Fruit fly (Drosophila melanogaster): ENCODE data around the gene CG7990.

The CG7990 gene

DNA sequence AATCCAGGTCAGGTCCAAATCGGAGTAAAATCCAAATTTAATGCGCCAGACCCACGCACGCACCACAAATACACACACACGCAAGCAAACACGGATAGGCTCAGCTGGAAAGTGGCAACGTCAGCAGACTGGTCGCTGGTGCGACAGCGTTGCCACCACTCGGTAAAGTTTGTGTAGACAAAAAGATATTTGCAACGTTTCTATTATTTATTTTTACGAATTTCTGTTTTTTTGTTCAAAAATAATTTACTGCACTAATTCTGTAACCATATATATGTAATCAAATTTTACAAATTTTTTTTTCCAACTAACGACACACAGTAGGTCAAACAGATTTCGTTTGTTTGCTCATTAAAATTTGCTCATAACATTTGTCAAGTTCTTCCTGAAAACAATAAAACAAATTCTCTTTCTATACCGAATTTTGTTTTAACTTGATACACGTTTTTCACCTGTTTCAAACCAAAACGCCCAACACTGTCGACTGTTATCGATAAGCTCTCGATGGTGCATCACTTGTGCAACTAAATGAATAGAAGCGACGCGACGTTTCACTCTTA, 22.0 kb downstream of the CG7990 start, which contains the start of the genes CG7556 and CG7453 (continued):
- TF ChIP-seq CG10565 (GFP tag; optimal IDR thresholded peaks at IDR 0.05) (no peak), Drgx (GFP tag; IDR thresholded peaks at IDR 0.05) (peak; percentile 32; the same call in 1 of the 2 replicates), al (GFP tag; IDR thresholded peaks at IDR 0.05) (0 out of 2 replicates have a peak, but pooled peaks have one; percentile 16), zen2 (GFP tag; IDR thresholded peaks at IDR 0.05; ENCODE audit: partially characterized antibody) (no peak), CG5180 (GFP tag; optimal IDR thresholded peaks at IDR 0.05) (peak; percentile 4), Rx (GFP tag; IDR thresholded peaks at IDR 0.05) (no peak; the same call in 1 of the 2 replicates), h (optimal IDR thresholded peaks at IDR 0.05) (no peak), Hmx (GFP tag; optimal IDR thresholded peaks at IDR 0.05) (peak; percentile 39), CG10209 (GFP tag; optimal IDR thresholded peaks at IDR 0.05) (peak; percentile 65), lov (optimal IDR thresholded peaks at IDR 0.05) (no peak), lov (GFP tag; IDR thresholded peaks at IDR 0.05) (no peak), CG17328 (GFP tag; IDR thresholded peaks at IDR 0.05) (0 out of 2 replicates have a peak, but pooled peaks have one; percentile 27), da (GFP tag; optimal IDR thresholded peaks at IDR 0.05) (peak; percentile 35), gce (GFP tag; IDR thresholded peaks at IDR 0.05) (no peak), gsb (GFP tag; IDR thresholded peaks at IDR 0.05) (no peak), twi (tag; optimal IDR thresholded peaks at IDR 0.05) (peak; percentile 49), vvl (GFP tag; IDR thresholded peaks at IDR 0.05) (peak; percentile 65), HmgZ (tag; optimal IDR thresholded peaks at IDR 0.05) (peak; percentile 57), sens-2 (GFP tag; IDR thresholded peaks at IDR 0.05) (no peak), eyg (GFP tag; optimal IDR thresholded peaks at IDR 0.05) (peak; percentile 19), lab (GFP tag; optimal IDR thresholded peaks at IDR 0.05) (peak; percentile 74), BEAF-32 (GFP tag; optimal IDR thresholded peaks at IDR 0.05) (peak; percentile 56), Spps (tag; optimal IDR thresholded peaks at IDR 0.05) (peak; percentile 19), CG4617 (GFP tag; optimal IDR thresholded peaks at IDR 0.05; ENCODE audit: borderline replicate concordance) (peak; percentile 38), ttk (GFP tag; IDR thresholded peaks at IDR 0.05) (no peak), corto (GFP tag; optimal IDR thresholded peaks at IDR 0.05) (no peak), Abd-B (GFP tag; optimal IDR thresholded peaks at IDR 0.05) (peak; percentile 76), E2f1 (GFP tag; IDR thresholded peaks at IDR 0.05) (peak; percentile 51; the same call in 1 of the 2 replicates), Mad (GFP tag; optimal IDR thresholded peaks at IDR 0.05) (peak; percentile 60), CG6791 (GFP tag; IDR thresholded peaks at IDR 0.05; ENCODE audit: partially characterized antibody) (no peak), CG6683 (GFP tag; optimal IDR thresholded peaks at IDR 0.05) (peak; percentile 42), insv (GFP tag; optimal IDR thresholded peaks at IDR 0.05) (peak in 1 of 2 experiments; percentile 84), CG33557 (GFP tag; optimal IDR thresholded peaks at IDR 0.05) (peak; percentile 55), dmrt11E (tag; optimal IDR thresholded peaks at IDR 0.05) (peak; percentile 73), MBD-R2 (GFP tag; IDR thresholded peaks at IDR 0.05) (peak; percentile 83), CG17912 (GFP tag; optimal IDR thresholded peaks at IDR 0.05) (no peak), Nf-YC (tag; optimal IDR thresholded peaks at IDR 0.05) (peak; percentile 70), fru (optimal IDR thresholded peaks at IDR 0.05) (no peak), pho (GFP tag; optimal IDR thresholded peaks at IDR 0.05) (peak; percentile 79), Poxn (GFP tag; IDR thresholded peaks at IDR 0.05) (no peak), CG1024 (GFP tag; IDR thresholded peaks at IDR 0.05) (no peak), mam (GFP tag; optimal IDR thresholded peaks at IDR 0.05) (peak; percentile 79), danr (GFP tag; IDR thresholded peaks at IDR 0.05) (0 out of 2 replicates have a peak, but pooled peaks have one; percentile 5), caup (GFP tag; optimal IDR thresholded peaks at IDR 0.05; ENCODE audit: severe bottlenecking) (peak; percentile 42), bab2 (GFP tag; optimal IDR thresholded peaks at IDR 0.05) (peak; percentile 83), ATbp (GFP tag; optimal IDR thresholded peaks at IDR 0.05) (no peak), Sox102F (GFP tag; optimal IDR thresholded peaks at IDR 0.05) (peak; percentile 71), schlank (tag; optimal IDR thresholded peaks at IDR 0.05) (peak; percentile 7), exex (tag; optimal IDR thresholded peaks at IDR 0.05) (no peak), Dbx (GFP tag; IDR thresholded peaks at IDR 0.05) (peak; percentile 47; the same call in 2 of the 3 replicates)

Data from whole organism, embryonic.